Worm (Caenorhabditis elegans) whole organism, midembryonic: ENCODE measurements around the gene ttll-12.

ENCODE experiments used
- T22C8.4 ChIP-seq: fragments of 200-800 bp; sonication (Bioruptor generic); IDR thresholded peaks from 2 replicates; pipeline ENCODE4 v1.3.6; 2022; ENCODE audit warnings: missing genetic modification characterization, missing compliant biosample characterization
- cog-1 ChIP-seq: sonication (generic microtip); optimal IDR thresholded peaks from 2 replicates; lab custom pipeline; 2016; ENCODE audit warnings: missing genetic modification characterization, missing compliant biosample characterization
- flt-1 ChIP-seq: fragments of 200-800 bp; sonication (Bioruptor generic); IDR thresholded peaks from 2 replicates; pipeline ENCODE4 v1.3.6; 2022; ENCODE audit warnings: missing genetic modification characterization, missing compliant biosample characterization
- klf-2 ChIP-seq: fragments of 200-800 bp; sonication (Bioruptor generic); conservative IDR thresholded peaks from 2 replicates; pipeline ENCODE4 v1.3.6; 2022; ENCODE audit warnings: missing genetic modification reagents, missing genetic modification characterization, missing compliant biosample characterization
- med-1 ChIP-seq: sonication (generic microtip); optimal IDR thresholded peaks from 2 replicates; lab custom pipeline; 2017; ENCODE audit warnings: missing genetic modification characterization, mild to moderate bottlenecking, missing compliant biosample characterization, antibody characterized with exemption, missing genetic modification reagents; ENCODE audit not compliant: insufficient read depth
- ref-1 ChIP-seq: fragments of 200-800 bp; sonication (Bioruptor generic); conservative IDR thresholded peaks from 2 replicates; pipeline ENCODE4 v1.3.6; 2022; ENCODE audit warnings: missing genetic modification reagents, missing genetic modification characterization, missing compliant biosample characterization
- tab-1 ChIP-seq: fragments of 200-800 bp; sonication (Bioruptor generic); IDR thresholded peaks from 2 replicates; pipeline ENCODE4 v1.3.6; 2022; ENCODE audit warnings: missing genetic modification characterization, missing compliant biosample characterization
- ztf-23 ChIP-seq: fragments of 200-800 bp; sonication (Bioruptor generic); IDR thresholded peaks from 2 replicates; pipeline ENCODE4 v1.3.6; 2022; ENCODE audit warnings: missing genetic modification reagents, missing genetic modification characterization, missing compliant biosample characterization
- ztf-29 ChIP-seq: fragments of 200-800 bp; sonication (Bioruptor generic); IDR thresholded peaks from 2 replicates; pipeline ENCODE4 v1.3.6; 2022; ENCODE audit warnings: missing genetic modification reagents, missing genetic modification characterization, missing compliant biosample characterization

Gene ttll-12

DNA sequence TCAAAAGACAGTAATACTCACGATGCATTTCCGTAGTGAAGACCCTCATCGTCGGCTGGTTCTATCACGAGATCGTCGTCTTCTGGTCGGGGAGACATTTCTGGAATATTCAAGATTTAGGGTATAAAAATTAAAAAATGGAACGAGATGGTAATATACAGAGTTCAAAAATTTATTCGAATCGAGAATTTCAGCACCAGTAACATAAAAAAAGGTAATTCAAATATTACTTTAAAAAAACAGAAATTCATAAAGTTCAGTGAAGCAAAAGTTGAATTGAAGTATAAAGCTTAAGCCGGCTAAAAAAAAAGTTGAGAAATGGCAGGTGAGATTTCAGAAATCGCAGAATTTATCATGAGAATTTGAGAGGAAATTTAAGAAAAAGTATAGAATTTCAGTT lies 28.6 kb upstream of the ttll-12 start, which contains the start of gene cam-1:
TSS of gene cam-1 (minus strand) at position 101 of the 400 bp plus-strand sequence.
- TF ChIP-seq ztf-29, result no peak
- no peak for TF ChIP-seq ztf-23 (GFP tag; lab: Robert Waterston, UW)
- TF ChIP-seq med-1, result no peak
- TF ChIP-seq T22C8.4 (GFP tag; lab: Robert Waterston, UW), result no peak
- TF ChIP-seq cog-1 (tag; lab: Kevin White, UChicago), result no peak
- TF ChIP-seq flt-1 (GFP tag; lab: Robert Waterston, UW), result no peak
- no peak for TF ChIP-seq klf-2
- TF ChIP-seq ref-1, result no peak
- TF ChIP-seq tab-1 (GFP tag; lab: Robert Waterston, UW), result no peak

DNA sequence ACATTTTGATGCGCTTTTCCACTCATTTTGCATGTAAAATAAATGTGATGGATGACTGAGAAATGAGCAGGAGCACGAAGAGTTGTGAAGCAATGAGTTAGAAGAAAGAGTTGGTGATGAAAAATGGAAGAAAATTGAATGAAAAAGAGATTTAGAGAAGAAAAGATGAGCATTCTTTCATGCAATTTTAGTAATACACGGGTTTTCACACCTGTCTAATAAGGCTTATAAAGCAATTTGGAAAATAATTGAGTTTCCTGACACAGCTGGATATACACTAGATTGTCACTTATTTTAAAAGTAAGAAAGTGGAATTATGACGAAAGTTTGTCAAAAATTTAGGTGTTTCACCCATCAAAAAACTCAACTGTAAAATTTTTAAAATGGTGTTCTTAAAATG lies 28.0 kb upstream of the ttll-12 start:
- TF ChIP-seq ref-1 (no peak), flt-1 (GFP tag; lab: Robert Waterston, UW) (no peak), med-1 (no peak), ztf-29 (no peak), klf-2 (no peak), tab-1 (GFP tag; lab: Robert Waterston, UW) (no peak), T22C8.4 (GFP tag; lab: Robert Waterston, UW) (no peak), cog-1 (tag; lab: Kevin White, UChicago) (no peak)

DNA sequence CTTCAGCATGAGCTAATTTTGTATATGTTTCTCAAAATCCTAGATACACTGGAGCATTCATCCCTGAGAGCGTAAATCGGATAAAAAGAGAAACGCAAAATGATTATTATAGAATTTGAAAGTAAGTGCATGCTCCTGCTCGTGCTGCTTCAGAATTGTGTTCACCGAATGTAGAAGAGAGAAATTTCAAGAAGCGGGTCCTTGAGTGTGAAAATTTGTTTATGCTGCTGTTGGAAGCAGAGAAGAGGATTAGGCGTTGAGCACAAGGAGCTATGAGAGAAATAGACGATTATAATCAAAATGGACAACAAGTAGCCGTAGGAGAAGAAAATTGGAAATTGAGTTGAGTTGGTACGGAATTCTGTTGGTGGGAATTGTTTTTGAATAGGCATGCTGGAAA lies 27.1 kb upstream of the ttll-12 start:
- TF ChIP-seq tab-1 (GFP tag; lab: Robert Waterston, UW) (no peak), ref-1 (no peak), ztf-23 (GFP tag; lab: Robert Waterston, UW) (no peak), flt-1 (GFP tag; lab: Robert Waterston, UW) (no peak)

DNA sequence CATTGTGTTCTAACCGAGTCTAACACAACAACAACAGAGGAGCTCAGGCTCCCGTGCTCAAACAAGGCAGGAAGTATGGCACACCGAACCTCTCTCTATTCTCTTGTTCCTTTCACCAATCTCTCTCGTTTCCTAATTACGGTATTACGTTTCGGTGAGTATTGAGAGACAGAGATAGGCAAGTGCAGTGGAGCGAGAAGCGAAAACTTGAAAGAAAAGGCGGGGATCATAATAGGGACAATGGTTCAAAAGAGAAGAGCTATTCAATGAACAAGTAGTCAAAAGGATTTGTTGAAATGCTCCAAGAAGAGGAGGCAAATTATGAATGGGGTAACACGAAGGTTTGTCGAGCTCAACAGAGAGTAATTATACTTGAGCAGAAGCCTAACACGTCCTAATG lies 25.5 kb upstream of the ttll-12 start:
- TF ChIP-seq tab-1 (GFP tag; lab: Robert Waterston, UW) (no peak), flt-1 (GFP tag; lab: Robert Waterston, UW) (no peak), ztf-29 (no peak), T22C8.4 (GFP tag; lab: Robert Waterston, UW) (no peak)

ce11 chrII:9314733-9315132 lies 24.1 kb upstream of the ttll-12 start:
- TF ChIP-seq med-1 (no peak), ref-1 (no peak), T22C8.4 (GFP tag; lab: Robert Waterston, UW) (no peak), flt-1 (GFP tag; lab: Robert Waterston, UW) (no peak), klf-2 (no peak), ztf-29 (no peak)

- TF ChIP-seq klf-2, result no peak
- TF ChIP-seq flt-1 (GFP tag; lab: Robert Waterston, UW), result no peak
- no peak for TF ChIP-seq cog-1 (tag; lab: Kevin White, UChicago)
- no peak for TF ChIP-seq ztf-29
- TF ChIP-seq T22C8.4 (GFP tag; lab: Robert Waterston, UW), result no peak
- TF ChIP-seq ref-1, result no peak
- no peak for TF ChIP-seq tab-1 (GFP tag; lab: Robert Waterston, UW)
- no peak for TF ChIP-seq ztf-23 (GFP tag; lab: Robert Waterston, UW)
- TF ChIP-seq med-1, result no peak
These were observed 23.1 kb upstream of the ttll-12 start for ce11 chrII:9315692-9316091.

- TF ChIP-seq klf-2 (no peak), ztf-29 (no peak)
These were observed 22.0 kb upstream of the ttll-12 start for ce11 chrII:9316801-9317200.

DNA sequence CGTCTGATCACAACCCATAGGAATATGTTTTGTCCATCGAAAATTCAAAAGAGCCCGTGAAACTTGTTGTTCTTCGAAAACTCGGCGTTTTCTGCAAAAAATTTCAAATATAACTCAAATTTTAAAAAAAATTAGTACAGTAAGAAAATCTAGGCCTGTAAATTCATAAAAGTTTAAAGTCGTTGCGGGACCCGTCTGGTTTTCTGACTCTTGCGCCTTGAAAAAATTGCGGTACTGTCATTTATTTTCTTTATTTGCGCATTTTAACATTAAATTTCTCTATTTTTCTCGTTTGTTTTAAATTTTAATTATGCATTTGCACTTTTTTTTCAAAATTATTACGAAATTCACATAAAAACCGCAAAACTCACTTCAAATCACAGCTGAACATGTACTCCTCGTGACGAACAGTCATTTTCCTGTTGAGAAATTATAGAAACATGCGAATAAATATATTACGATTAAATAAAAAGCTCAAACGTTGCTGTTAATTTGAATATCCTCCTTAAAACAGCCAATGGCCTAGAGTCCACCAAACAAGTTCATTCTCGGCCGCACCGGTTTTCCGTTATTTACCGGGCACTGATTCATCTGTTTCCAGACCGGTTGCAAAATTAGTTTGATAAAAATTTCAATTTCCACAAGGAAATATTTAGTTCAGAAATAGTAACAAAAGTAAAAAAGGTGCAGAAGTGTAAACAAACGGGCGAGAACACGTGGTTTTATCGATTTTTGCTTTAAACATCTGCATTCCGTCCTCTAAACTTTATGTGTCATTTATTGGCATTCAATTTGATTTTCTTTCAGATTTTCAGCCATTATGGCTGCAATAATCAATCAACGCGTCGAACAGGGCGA lies 19.5 kb upstream of the ttll-12 start, which contains the start of the genes csa-1 and wdfy-2:
TSS of gene csa-1 (minus strand) at position 669 of the 858 bp plus-strand sequence.
TSS of gene wdfy-2 (plus strand) at position 808 of the 858 bp plus-strand sequence.
- TF ChIP-seq ztf-29, result no peak
- TF ChIP-seq ztf-23 (GFP tag; lab: Robert Waterston, UW), result no peak
- no peak for TF ChIP-seq T22C8.4 (GFP tag; lab: Robert Waterston, UW)
- no peak for TF ChIP-seq flt-1 (GFP tag; lab: Robert Waterston, UW)

ce11 chrII:9322870-9323349 lies 15.9 kb upstream of the ttll-12 start, which contains the start of gene rab-39:
Gene rab-39 (minus strand): TSS chrII:9322920.
- no peak for TF ChIP-seq med-1
- no peak for TF ChIP-seq ztf-29
- TF ChIP-seq ref-1, result no peak
- TF ChIP-seq ztf-23 (GFP tag; lab: Robert Waterston, UW), result no peak
- no peak for TF ChIP-seq cog-1 (tag; lab: Kevin White, UChicago)
- TF ChIP-seq T22C8.4 (GFP tag; lab: Robert Waterston, UW), result no peak
- TF ChIP-seq flt-1 (GFP tag; lab: Robert Waterston, UW), result no peak
- TF ChIP-seq tab-1 (GFP tag; lab: Robert Waterston, UW), result no peak
- no peak for TF ChIP-seq klf-2

DNA sequence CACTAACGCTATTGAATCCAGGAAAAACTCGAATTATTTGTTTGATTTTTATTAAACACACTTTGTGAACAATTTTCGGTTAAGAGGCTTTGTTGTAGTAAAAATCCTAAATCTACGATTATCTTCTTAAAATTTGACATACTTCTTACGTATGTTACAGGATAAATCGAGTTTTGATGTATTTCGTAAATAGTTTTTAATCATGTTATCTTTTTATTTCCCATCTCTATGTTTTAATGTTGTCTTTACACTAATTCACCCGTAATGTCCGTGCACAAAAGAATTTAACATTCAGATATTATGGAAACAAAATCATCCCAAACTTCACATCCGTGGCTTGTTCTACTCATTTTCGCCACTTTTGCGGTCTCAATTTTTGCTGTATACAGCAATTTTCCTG lies 15.1 kb upstream of the ttll-12 start, which contains the start of gene egli-1:
TSS of gene egli-1 (plus strand) at position 301 of the 400 bp plus-strand sequence.
- TF ChIP-seq ztf-23 (GFP tag; lab: Robert Waterston, UW) (no peak), cog-1 (tag; lab: Kevin White, UChicago) (no peak), ztf-29 (no peak), flt-1 (GFP tag; lab: Robert Waterston, UW) (no peak), tab-1 (GFP tag; lab: Robert Waterston, UW) (no peak), klf-2 (no peak), T22C8.4 (GFP tag; lab: Robert Waterston, UW) (no peak)
